Worm (Caenorhabditis elegans): Measurements from ENCODE around the gene C29F9.12.
A peak's percentile ranks its signal among the peaks of the same experiment; 100 is the strongest.
"Not testable (repeated sequence)": the region's sequence is repeated elsewhere in the genome, so short reads cannot be mapped to it uniquely, and the experiment has no call there.

Gene C29F9.12

ce11 chrIII:131627-132026 lies 9.8 kb upstream of the C29F9.12 start:
- TF ChIP-seq T22C8.4 (GFP tag; IDR thresholded peaks at IDR 0.05) (no peak), ref-1 (GFP tag; conservative IDR thresholded peaks at IDR 0.05) (no peak), tab-1 (GFP tag; IDR thresholded peaks at IDR 0.05) (no peak), klf-2 (GFP tag; conservative IDR thresholded peaks at IDR 0.05) (no peak), cog-1 (tag; optimal IDR thresholded peaks at IDR 0.05) (peak; percentile 5)

- no peak for TF ChIP-seq flt-1 (GFP tag; IDR thresholded peaks at IDR 0.05)
- TF ChIP-seq ztf-23 (GFP tag; IDR thresholded peaks at IDR 0.05): no peak
- no peak for TF ChIP-seq tab-1 (GFP tag; IDR thresholded peaks at IDR 0.05)
- TF ChIP-seq cog-1 (tag; optimal IDR thresholded peaks at IDR 0.05): no peak
These were observed 8.8 kb upstream of the C29F9.12 start, which contains the start of the genes nhr-280 and C29F9.2 for ce11 chrIII:130650-131049. TSS of gene nhr-280 (minus strand) at chrIII:130750. TSS of gene C29F9.2 (plus strand) at chrIII:130947.

- TF ChIP-seq med-1 (GFP tag; optimal IDR thresholded peaks at IDR 0.05; ENCODE audit: insufficient read depth) (no peak), ztf-23 (GFP tag; IDR thresholded peaks at IDR 0.05) (no peak), ref-1 (GFP tag; conservative IDR thresholded peaks at IDR 0.05) (no peak), tab-1 (GFP tag; IDR thresholded peaks at IDR 0.05) (no peak), ztf-29 (GFP tag; IDR thresholded peaks at IDR 0.05) (no peak), klf-2 (GFP tag; conservative IDR thresholded peaks at IDR 0.05) (no peak), cog-1 (tag; optimal IDR thresholded peaks at IDR 0.05) (no peak), T22C8.4 (GFP tag; IDR thresholded peaks at IDR 0.05) (no peak), flt-1 (GFP tag; IDR thresholded peaks at IDR 0.05) (no peak)
These were observed 2.6 kb upstream of the C29F9.12 start, which contains the start of gene pals-23 for ce11 chrIII:124478-124877. TSS of gene pals-23 (plus strand) at chrIII:124778.

- TF ChIP-seq tab-1 (GFP tag; IDR thresholded peaks at IDR 0.05) (no peak), cog-1 (tag; optimal IDR thresholded peaks at IDR 0.05) (no peak), T22C8.4 (GFP tag; IDR thresholded peaks at IDR 0.05) (no peak), ref-1 (GFP tag; conservative IDR thresholded peaks at IDR 0.05) (no peak), med-1 (GFP tag; optimal IDR thresholded peaks at IDR 0.05; ENCODE audit: insufficient read depth) (no peak), klf-2 (GFP tag; conservative IDR thresholded peaks at IDR 0.05) (no peak), ztf-23 (GFP tag; IDR thresholded peaks at IDR 0.05) (no peak), ztf-29 (GFP tag; IDR thresholded peaks at IDR 0.05) (no peak), flt-1 (GFP tag; IDR thresholded peaks at IDR 0.05) (no peak)
These were observed 1.6 kb downstream of the C29F9.12 start, which contains the start of gene pals-24 for ce11 chrIII:120199-120598. TSS of gene pals-24 (plus strand) at chrIII:120435.

- no peak for TF ChIP-seq med-1 (GFP tag; optimal IDR thresholded peaks at IDR 0.05; ENCODE audit: insufficient read depth)
- no peak for TF ChIP-seq flt-1 (GFP tag; IDR thresholded peaks at IDR 0.05)
- TF ChIP-seq klf-2 (GFP tag; conservative IDR thresholded peaks at IDR 0.05): no peak
- TF ChIP-seq ref-1 (GFP tag; conservative IDR thresholded peaks at IDR 0.05): no peak
- no peak for TF ChIP-seq cog-1 (tag; optimal IDR thresholded peaks at IDR 0.05)
- TF ChIP-seq T22C8.4 (GFP tag; IDR thresholded peaks at IDR 0.05): no peak
- TF ChIP-seq ztf-29 (GFP tag; IDR thresholded peaks at IDR 0.05): no peak
- no peak for TF ChIP-seq tab-1 (GFP tag; IDR thresholded peaks at IDR 0.05)
- no peak for TF ChIP-seq ztf-23 (GFP tag; IDR thresholded peaks at IDR 0.05)
These were observed 4.0 kb downstream of the C29F9.12 start for ce11 chrIII:117857-118256.

- TF ChIP-seq ztf-29 (GFP tag; IDR thresholded peaks at IDR 0.05): no peak
- no peak for TF ChIP-seq T22C8.4 (GFP tag; IDR thresholded peaks at IDR 0.05)
These were observed 4.6 kb downstream of the C29F9.12 start, which contains the start of gene C29F9.5 for ce11 chrIII:117210-117609. TSS of gene C29F9.5 (plus strand) at chrIII:117510.

- TF ChIP-seq ztf-29 (GFP tag; IDR thresholded peaks at IDR 0.05) (no peak), cog-1 (tag; optimal IDR thresholded peaks at IDR 0.05) (no peak), med-1 (GFP tag; optimal IDR thresholded peaks at IDR 0.05; ENCODE audit: insufficient read depth) (no peak), klf-2 (GFP tag; conservative IDR thresholded peaks at IDR 0.05) (no peak), ztf-23 (GFP tag; IDR thresholded peaks at IDR 0.05) (no peak), flt-1 (GFP tag; IDR thresholded peaks at IDR 0.05) (no peak), ref-1 (GFP tag; conservative IDR thresholded peaks at IDR 0.05) (no peak)
These were observed 7.2 kb downstream of the C29F9.12 start, which contains the start of gene C29F9.6 for ce11 chrIII:114603-115002. TSS of gene C29F9.6 (plus strand) at chrIII:114903.

- TF ChIP-seq klf-2 (GFP tag; conservative IDR thresholded peaks at IDR 0.05); med-1 (GFP tag; optimal IDR thresholded peaks at IDR 0.05; ENCODE audit: insufficient read depth); tab-1 (GFP tag; IDR thresholded peaks at IDR 0.05): not testable (repeated sequence)
These were observed 23.0 kb downstream of the C29F9.12 start, which contains the start of gene C29F9.9 for ce11 chrIII:98822-99221. TSS of gene C29F9.9 (minus strand) at chrIII:98922.

ce11 chrIII:97018-97417 lies 24.8 kb downstream of the C29F9.12 start, which contains the start of gene C29F9.8:
TSS of gene C29F9.8 (minus strand) at chrIII:97118.
- not testable (repeated sequence) for TF ChIP-seq tab-1 (GFP tag; IDR thresholded peaks at IDR 0.05); klf-2 (GFP tag; conservative IDR thresholded peaks at IDR 0.05); ztf-29 (GFP tag; IDR thresholded peaks at IDR 0.05)

- no peak for TF ChIP-seq tab-1 (GFP tag; IDR thresholded peaks at IDR 0.05)
- no peak for TF ChIP-seq cog-1 (tag; optimal IDR thresholded peaks at IDR 0.05)
- TF ChIP-seq ztf-29 (GFP tag; IDR thresholded peaks at IDR 0.05): no peak
- no peak for TF ChIP-seq flt-1 (GFP tag; IDR thresholded peaks at IDR 0.05)
- no peak for TF ChIP-seq ref-1 (GFP tag; conservative IDR thresholded peaks at IDR 0.05)
- TF ChIP-seq T22C8.4 (GFP tag; IDR thresholded peaks at IDR 0.05): no peak
- no peak for TF ChIP-seq klf-2 (GFP tag; conservative IDR thresholded peaks at IDR 0.05)
- no peak for TF ChIP-seq med-1 (GFP tag; optimal IDR thresholded peaks at IDR 0.05; ENCODE audit: insufficient read depth)
- TF ChIP-seq ztf-23 (GFP tag; IDR thresholded peaks at IDR 0.05): no peak
These were observed 25.6 kb downstream of the C29F9.12 start for ce11 chrIII:96196-96595.

Data from whole organism, midembryonic.